1 fruit fly cellular context compared by ENCODE assay signal in the genomic region with DNA sequence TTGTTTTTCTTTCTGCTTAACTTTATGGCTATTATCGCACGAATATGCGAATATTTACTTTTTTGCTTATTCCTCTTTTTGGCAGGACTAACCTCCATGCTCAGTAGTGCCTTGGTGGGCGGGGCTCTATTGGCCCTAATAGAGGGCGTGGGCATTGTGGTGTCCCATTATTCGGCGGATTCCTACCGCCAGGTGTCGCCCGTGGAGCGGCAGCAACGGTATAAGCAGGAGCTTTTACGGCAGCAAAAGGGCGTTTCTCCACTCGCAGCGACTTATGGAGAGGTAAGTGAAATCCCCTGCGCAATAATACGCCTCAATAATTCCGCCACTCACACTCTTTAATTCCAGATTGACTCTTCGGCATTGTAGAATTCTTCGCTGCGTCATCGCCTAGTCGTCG.
A peak's percentile ranks its signal among the peaks of the same experiment; 100 is the strongest.
TF ChIP-seq lines count a peak whose summit lies in the region.

No protein-coding gene starts in this region.

TF ChIP-seq in whole organism, embryonic, 481 proteins besides CTCF, POLR2A, EP300 and RAD21 (continued from another document):
- TF ChIP-seq dmrt99B (tag; optimal IDR thresholded peaks at IDR 0.05; lab: Kevin White, UChicago) (peak; percentile 32), Spps (tag; optimal IDR thresholded peaks at IDR 0.05; lab: Kevin White, UChicago) (no peak), dimm (GFP tag; IDR thresholded peaks at IDR 0.05; lab: Robert Waterston, UW) (0 out of 2 replicates have a peak, but pooled peaks have one; percentile 37), CG11504 (tag; optimal IDR thresholded peaks at IDR 0.05; lab: Kevin White, UChicago) (peak; percentile 51), CG10979 (tag; optimal IDR thresholded peaks at IDR 0.05; lab: Kevin White, UChicago) (peak; percentile 18), nmo (GFP tag; optimal IDR thresholded peaks at IDR 0.05; lab: Kevin White, UChicago) (no peak), her (GFP tag; optimal IDR thresholded peaks at IDR 0.05; lab: Kevin White, UChicago) (peak; percentile 43), odd (GFP tag; optimal IDR thresholded peaks at IDR 0.05; lab: Kevin White, UChicago) (peak; percentile 34), Lhr (GFP tag; optimal IDR thresholded peaks at IDR 0.05; lab: Kevin White, UChicago) (no peak), ftz-f1 (GFP tag; optimal IDR thresholded peaks at IDR 0.05; lab: Kevin White, UChicago) (no peak), gsb (GFP tag; IDR thresholded peaks at IDR 0.05; lab: Robert Waterston, UW) (0 out of 2 replicates have a peak, but pooled peaks have one; percentile 28), CG11456 (GFP tag; IDR thresholded peaks at IDR 0.05; lab: Robert Waterston, UW) (peak; percentile 73), Dip2 (GFP tag; IDR thresholded peaks at IDR 0.05; lab: Robert Waterston, UW) (no peak)
